Worm (Caenorhabditis elegans): ENCODE measurements around the gene pfut-1.

DNA sequence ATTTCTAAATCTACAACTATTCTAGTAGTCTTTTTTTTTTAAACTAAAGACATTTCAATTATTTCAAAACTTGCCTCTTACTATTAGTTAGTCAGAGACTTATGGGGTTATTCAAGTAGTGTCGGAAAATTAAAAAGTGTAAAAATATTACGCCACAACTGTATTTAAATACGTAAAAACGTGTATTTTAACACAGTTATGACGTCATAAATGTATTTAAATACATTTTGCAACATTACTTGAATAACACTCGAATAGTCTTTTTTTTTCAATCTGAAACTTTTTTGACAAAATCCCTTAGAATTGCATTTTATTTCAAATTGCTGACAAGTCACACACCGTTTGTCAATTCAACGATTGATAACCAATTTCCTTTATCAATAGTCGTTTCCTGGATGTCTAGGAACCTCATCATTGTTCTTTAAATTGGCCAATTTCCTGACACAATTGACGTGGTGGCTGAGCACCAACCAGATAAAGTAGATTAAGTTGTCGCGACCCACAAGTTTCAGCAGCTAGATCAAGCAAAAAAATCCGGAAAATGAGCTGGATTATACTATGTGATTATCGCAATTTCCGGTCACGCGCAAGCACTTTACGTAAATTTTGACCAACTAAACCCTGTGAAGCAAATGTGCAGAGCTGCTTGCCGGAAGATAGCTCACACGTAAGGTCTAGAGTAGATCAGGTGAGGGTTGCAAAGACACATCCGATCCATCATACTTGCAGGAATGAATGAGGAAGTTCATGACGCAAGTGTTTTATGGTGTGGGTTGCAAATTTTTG, 25.9 kb upstream of the pfut-1 start:
- TF ChIP-seq dao-5 (tag; optimal IDR thresholded peaks at IDR 0.05) (no peak), him-1 (tag; optimal IDR thresholded peaks at IDR 0.05) (no peak)
